Fruit fly (Drosophila melanogaster) whole organism, embryonic: ENCODE measurements around the gene CG43156.

Experiments used
- BEAF-32 ChIP-seq: fragments of 200-800 bp; sonication (Bioruptor generic); optimal IDR thresholded peaks from 3 replicates; lab custom pipeline; 2017; ENCODE audit warnings: missing biosample characterization, missing genetic modification characterization, mild to moderate bottlenecking, moderate library complexity, missing genetic modification reagents
- Blimp-1 ChIP-seq: fragments of 200-800 bp; sonication (Bioruptor generic); optimal IDR thresholded peaks from 3 replicates; lab custom pipeline; 2018; ENCODE audit warnings: missing biosample characterization, missing genetic modification characterization, mild to moderate bottlenecking, moderate library complexity, missing genetic modification reagents
- CG10543 ChIP-seq: fragments of 200-800 bp; sonication (Bioruptor generic); optimal IDR thresholded peaks from 3 replicates; lab custom pipeline; 2017; ENCODE audit warnings: missing biosample characterization, mild to moderate bottlenecking, missing genetic modification characterization, moderate library complexity
- CG11504 ChIP-seq: fragments of 200-800 bp; sonication (Bioruptor generic); optimal IDR thresholded peaks from 3 replicates; lab custom pipeline; 2019; ENCODE audit warnings: missing biosample characterization, mild to moderate bottlenecking, missing genetic modification characterization, moderate library complexity
- CG13424 ChIP-seq: fragments of 200-800 bp; sonication (Bioruptor generic); optimal IDR thresholded peaks from 2 replicates; lab custom pipeline; 2019; ENCODE audit warnings: missing biosample characterization, mild to moderate bottlenecking, missing genetic modification characterization, moderate library complexity
- CG13775 ChIP-seq: fragments of 200-800 bp; sonication (Bioruptor generic); optimal IDR thresholded peaks from 3 replicates; lab custom pipeline; 2017; ENCODE audit warnings: missing biosample characterization, mild to moderate bottlenecking, missing genetic modification characterization
- CG2116 ChIP-seq: fragments of 200-800 bp; sonication (Bioruptor generic); optimal IDR thresholded peaks from 3 replicates; lab custom pipeline; 2018; ENCODE audit warnings: missing biosample characterization, mild to moderate bottlenecking, missing genetic modification characterization
- CG2129 ChIP-seq: fragments of 200-800 bp; sonication (Bioruptor generic); IDR thresholded peaks from 2 replicates; pipeline ENCODE4 v1.3.6; 2022; ENCODE audit warnings: missing biosample characterization, missing genetic modification characterization; ENCODE audit not compliant: partially characterized antibody
- CG2199 ChIP-seq: fragments of 200-800 bp; sonication (Bioruptor generic); IDR thresholded peaks from 3 replicates; pipeline ENCODE4 v1.3.6; 2022; ENCODE audit warnings: missing biosample characterization, missing genetic modification characterization
- CG2712 ChIP-seq: fragments of 200-800 bp; optimal IDR thresholded peaks from 3 replicates; lab custom pipeline; 2019; ENCODE audit warnings: missing biosample characterization, mild to moderate bottlenecking, missing genetic modification characterization, moderate library complexity
- CG30020 ChIP-seq: fragments of 200-800 bp; optimal IDR thresholded peaks from 2 replicates; lab custom pipeline; 2019; ENCODE audit warnings: missing biosample characterization, mild to moderate bottlenecking, missing genetic modification characterization, moderate library complexity
- CG34376 ChIP-seq: fragments of 200-800 bp; sonication (Bioruptor generic); optimal IDR thresholded peaks from 2 replicates; lab custom pipeline; 2018; ENCODE audit warnings: missing biosample characterization, mild to moderate bottlenecking, missing genetic modification characterization
- CG8359 ChIP-seq: fragments of 200-800 bp; sonication (Bioruptor generic); optimal IDR thresholded peaks from 2 replicates; lab custom pipeline; 2017; ENCODE audit warnings: missing biosample characterization, mild to moderate bottlenecking, missing genetic modification characterization, borderline replicate concordance
- CHES-1-like ChIP-seq: fragments of 200-800 bp; sonication (Bioruptor generic); optimal IDR thresholded peaks from 2 replicates; lab custom pipeline; 2016; ENCODE audit warnings: missing biosample characterization, missing genetic modification characterization
- Dad ChIP-seq: fragments of 200-800 bp; sonication (Bioruptor generic); optimal IDR thresholded peaks from 3 replicates; lab custom pipeline; 2016; ENCODE audit warnings: missing biosample characterization, missing genetic modification characterization
- Doc3 ChIP-seq: fragments of 200-800 bp; sonication (Bioruptor generic); IDR thresholded peaks from 3 replicates; pipeline ENCODE4 v1.3.6; 2022; ENCODE audit warnings: missing biosample characterization, missing genetic modification characterization; ENCODE audit not compliant: partially characterized antibody
- Dref ChIP-seq: fragments of 200-800 bp; sonication (Bioruptor generic); IDR thresholded peaks from 2 replicates; pipeline ENCODE4 v1.3.6; 2022; ENCODE audit warnings: missing biosample characterization, missing genetic modification characterization
- E2f2 ChIP-seq: fragments of 200-800 bp; sonication (Bioruptor generic); IDR thresholded peaks from 2 replicates; pipeline ENCODE4 v1.3.6; 2022; ENCODE audit warnings: missing biosample characterization, missing genetic modification characterization
- Eip74EF ChIP-seq, 2 experiments: fragments of 200-800 bp in 1 of 2; fragments of >200 bp in 1 of 2; sonication (Bioruptor generic) in 1 of 2; optimal IDR thresholded peaks; 2 replicates each; lab custom pipeline; 2017 to 2019; ENCODE audit warnings: missing biosample characterization in 2 of 2, missing genetic modification characterization in 2 of 2, mild to moderate bottlenecking in 1 of 2, moderate library complexity in 1 of 2
- HLHmδ ChIP-seq: fragments of 200-800 bp; sonication (Bioruptor generic); optimal IDR thresholded peaks from 2 replicates; lab custom pipeline; 2018; ENCODE audit warnings: missing biosample characterization, mild to moderate bottlenecking, missing genetic modification characterization, moderate library complexity
- Jarid2 ChIP-seq: fragments of 200-800 bp; sonication (Bioruptor generic); optimal IDR thresholded peaks from 3 replicates; lab custom pipeline; 2017; ENCODE audit warnings: mild to moderate bottlenecking, missing biosample characterization, missing genetic modification reagents, missing genetic modification characterization
- Med ChIP-seq: fragments of 200-800 bp; sonication (Bioruptor generic); peaks from one replicate; lab custom pipeline; 2016; ENCODE audit warnings: missing biosample characterization, missing genetic modification characterization, mild to moderate bottlenecking, inconsistent platforms, moderate library complexity
- Meics ChIP-seq: fragments of 200-800 bp; sonication (Bioruptor generic); optimal IDR thresholded peaks from 2 replicates; lab custom pipeline; 2017; ENCODE audit warnings: missing biosample characterization, mild to moderate bottlenecking, missing genetic modification characterization
- NK7.1 ChIP-seq: fragments of 200-800 bp; sonication (Bioruptor generic); optimal IDR thresholded peaks from 3 replicates; lab custom pipeline; 2016; ENCODE audit warnings: missing biosample characterization, missing genetic modification characterization
- Ptx1 ChIP-seq: fragments of 200-800 bp; sonication (Bioruptor generic); IDR thresholded peaks from 2 replicates; pipeline ENCODE4 v1.3.6; 2022; ENCODE audit warnings: missing biosample characterization, missing genetic modification characterization
- Six4 ChIP-seq: fragments of 200-800 bp; sonication (Bioruptor generic); optimal IDR thresholded peaks from 2 replicates; lab custom pipeline; 2016; ENCODE audit warnings: missing biosample characterization, missing genetic modification characterization
- Sry-δ ChIP-seq: fragments of 200-800 bp; sonication (Bioruptor generic); optimal IDR thresholded peaks from 2 replicates; lab custom pipeline; 2016; ENCODE audit warnings: missing biosample characterization, missing genetic modification characterization
- YL-1 ChIP-seq: fragments of 200-800 bp; sonication (Bioruptor generic); optimal IDR thresholded peaks from 3 replicates; lab custom pipeline; 2017; ENCODE audit warnings: missing biosample characterization, mild to moderate bottlenecking, missing genetic modification characterization
- ac ChIP-seq: fragments of 200-800 bp; sonication (Bioruptor generic); optimal IDR thresholded peaks from 3 replicates; lab custom pipeline; 2017; ENCODE audit warnings: missing biosample characterization, mild to moderate bottlenecking, missing genetic modification characterization
- ase ChIP-seq: fragments of 200-800 bp; sonication (Bioruptor generic); IDR thresholded peaks from 3 replicates; pipeline ENCODE4 v1.3.6; 2022; ENCODE audit warnings: missing biosample characterization, missing genetic modification characterization
- ash1 ChIP-seq: fragments of 200-800 bp; sonication (Bioruptor generic); optimal IDR thresholded peaks from 2 replicates; lab custom pipeline; 2018; ENCODE audit warnings: missing biosample characterization, mild to moderate bottlenecking, missing genetic modification characterization
- dmrt99B ChIP-seq: fragments of 200-800 bp; sonication (Bioruptor generic); optimal IDR thresholded peaks from 2 replicates; lab custom pipeline; 2018; ENCODE audit warnings: missing biosample characterization, mild to moderate bottlenecking, missing genetic modification characterization, moderate library complexity
- en ChIP-seq: fragments of 200-800 bp; sonication (Bioruptor generic); optimal IDR thresholded peaks from 2 replicates; lab custom pipeline; 2016; ENCODE audit warnings: missing biosample characterization, missing genetic modification characterization
- gfzf ChIP-seq: fragments of 200-800 bp; sonication (Bioruptor generic); optimal IDR thresholded peaks from 2 replicates; lab custom pipeline; 2016; ENCODE audit warnings: missing biosample characterization, mild to moderate bottlenecking, missing genetic modification characterization, moderate library complexity
- grn ChIP-seq: fragments of 200-800 bp; sonication (Bioruptor generic); optimal IDR thresholded peaks from 3 replicates; lab custom pipeline; 2017; ENCODE audit warnings: missing biosample characterization, missing genetic modification characterization
- jigr1 ChIP-seq: fragments of 200-800 bp; sonication (Bioruptor generic); IDR thresholded peaks from 3 replicates; pipeline ENCODE4 v1.3.6; 2022; ENCODE audit warnings: missing biosample characterization, missing genetic modification characterization
- kni ChIP-seq: fragments of 200-800 bp; sonication (Bioruptor generic); optimal IDR thresholded peaks from 3 replicates; lab custom pipeline; 2017; ENCODE audit warnings: mild to moderate bottlenecking, missing biosample characterization, missing genetic modification reagents, missing genetic modification characterization
- odd ChIP-seq: fragments of 200-800 bp; sonication (Bioruptor generic); optimal IDR thresholded peaks from 2 replicates; lab custom pipeline; 2017; ENCODE audit warnings: missing biosample characterization, mild to moderate bottlenecking, missing genetic modification characterization
- onecut ChIP-seq: fragments of 200-800 bp; sonication (Bioruptor generic); IDR thresholded peaks from 2 replicates; pipeline ENCODE4 v1.3.6; 2022; ENCODE audit warnings: missing biosample characterization, missing genetic modification characterization
- pzg ChIP-seq: fragments of 200-800 bp; sonication (Bioruptor generic); optimal IDR thresholded peaks from 3 replicates; lab custom pipeline; 2018; ENCODE audit warnings: missing biosample characterization, mild to moderate bottlenecking, missing genetic modification characterization, moderate library complexity
- row ChIP-seq: fragments of 200-800 bp; sonication (Bioruptor generic); IDR thresholded peaks from 3 replicates; pipeline ENCODE4 v1.3.6; 2022; ENCODE audit warnings: missing biosample characterization, missing genetic modification characterization
- sqz ChIP-seq: fragments of 200-800 bp; sonication (Bioruptor generic); optimal IDR thresholded peaks from 3 replicates; lab custom pipeline; 2018; ENCODE audit warnings: missing biosample characterization, mild to moderate bottlenecking, missing genetic modification characterization
- sug ChIP-seq: fragments of 200-800 bp; optimal IDR thresholded peaks from 2 replicates; lab custom pipeline; 2019; ENCODE audit warnings: missing biosample characterization, mild to moderate bottlenecking, missing genetic modification characterization, moderate library complexity
- tio ChIP-seq: fragments of 200-800 bp; sonication (Bioruptor generic); optimal IDR thresholded peaks from 2 replicates; lab custom pipeline; 2017; ENCODE audit warnings: missing biosample characterization, missing genetic modification characterization, inconsistent platforms
- ttk ChIP-seq: fragments of 200-800 bp; sonication (Bioruptor generic); IDR thresholded peaks from 2 replicates; pipeline ENCODE4 v2.1.2; 2022; ENCODE audit warnings: missing biosample characterization, missing genetic modification characterization
- vnd ChIP-seq: fragments of 200-800 bp; sonication (Bioruptor generic); IDR thresholded peaks from 3 replicates; pipeline ENCODE4 v1.3.6; 2022; ENCODE audit warnings: missing biosample characterization, missing genetic modification characterization; ENCODE audit not compliant: partially characterized antibody
- vvl ChIP-seq: fragments of 200-800 bp; sonication (Bioruptor generic); IDR thresholded peaks from 2 replicates; pipeline ENCODE4 v1.3.6; 2022; ENCODE audit warnings: missing biosample characterization, missing genetic modification characterization
- zen ChIP-seq: fragments of 200-800 bp; sonication (Bioruptor generic); optimal IDR thresholded peaks from 3 replicates; lab custom pipeline; 2018; ENCODE audit warnings: missing biosample characterization, mild to moderate bottlenecking, missing genetic modification characterization, moderate library complexity

CG43156 gene

dm6 chrX:11873116-11873515, 33.6 kb downstream of the CG43156 start, which contains the start of gene CG15739:
Gene CG15739, plus strand, starts transcription at chrX:11873319.
- peak; percentile 89 for TF ChIP-seq CG34376 (GFP tag; lab: Kevin White, UChicago)
- peak; percentile 49 for TF ChIP-seq Blimp-1
- no peak for TF ChIP-seq jigr1 (GFP tag; lab: Robert Waterston, UW)
- TF ChIP-seq Med, result peak; percentile 74
- TF ChIP-seq CG11504 (tag; lab: Kevin White, UChicago), result no peak
- TF ChIP-seq CG2116 (GFP tag; lab: Kevin White, UChicago), result no peak
- 0 out of 2 replicates have a peak, but pooled peaks have one; percentile 7 for TF ChIP-seq Dref
- peak; percentile 73 for TF ChIP-seq grn (GFP tag; lab: Kevin White, UChicago)
- no peak for TF ChIP-seq Meics (GFP tag; lab: Kevin White, UChicago)
- peak; percentile 75 for TF ChIP-seq sug (tag; lab: Kevin White, UChicago)
- TF ChIP-seq Eip74EF (GFP tag; optimal IDR thresholded peaks at IDR 0.05; lab: Kevin White, UChicago), result peak in 1 of 2 experiments; percentile 62
- TF ChIP-seq CHES-1-like (GFP tag; lab: Kevin White, UChicago), result no peak
- no peak for TF ChIP-seq dmrt99B
- TF ChIP-seq, all 482 proteins: peak for 7

dm6 chrX:11872517-11872916, 34.2 kb downstream of the CG43156 start, which contains the start of gene BORCS5:
Gene BORCS5, minus strand, starts transcription at chrX:11872779.
- TF ChIP-seq ase (GFP tag; lab: Robert Waterston, UW) (no peak), CG2712 (tag; lab: Kevin White, UChicago) (no peak), HLHmδ (GFP tag; lab: Kevin White, UChicago) (no peak), Sry-δ (peak; percentile 43), Ptx1 (0 out of 2 replicates have a peak, but pooled peaks have one; percentile 13), Doc3 (GFP tag; lab: Robert Waterston, UW) (no peak), YL-1 (peak; percentile 19), en (no peak), kni (GFP tag; lab: Kevin White, UChicago) (no peak), pzg (GFP tag; lab: Kevin White, UChicago) (peak; percentile 47), gfzf (GFP tag; lab: Kevin White, UChicago) (peak; percentile 77), tio (GFP tag; lab: Kevin White, UChicago) (no peak), onecut (GFP tag; lab: Robert Waterston, UW) (peak; percentile 70), CG2199 (no peak), CG10543 (GFP tag; lab: Kevin White, UChicago) (no peak), CG8359 (no peak), Six4 (no peak), BEAF-32 (GFP tag; lab: Kevin White, UChicago) (peak; percentile 33), CG2129 (GFP tag; lab: Robert Waterston, UW) (no peak), CG13775 (GFP tag; lab: Kevin White, UChicago) (no peak), ash1 (GFP tag; lab: Kevin White, UChicago) (no peak), E2f2 (GFP tag; lab: Robert Waterston, UW) (0 out of 2 replicates have a peak, but pooled peaks have one; percentile 18), ac (GFP tag; lab: Kevin White, UChicago) (no peak), sqz (GFP tag; lab: Kevin White, UChicago) (no peak), Dad (GFP tag; lab: Kevin White, UChicago) (no peak), row (peak; percentile 72), Med (peak; percentile 51), CG30020 (peak; percentile 78), NK7.1 (GFP tag; lab: Kevin White, UChicago) (no peak), vvl (GFP tag; lab: Robert Waterston, UW) (no peak), CG13424 (tag; lab: Kevin White, UChicago) (no peak), Jarid2 (GFP tag; lab: Kevin White, UChicago) (no peak), vnd (GFP tag; lab: Robert Waterston, UW) (no peak), CG2116 (GFP tag; lab: Kevin White, UChicago) (no peak), odd (GFP tag; lab: Kevin White, UChicago) (no peak), ttk (no peak), zen (tag; lab: Kevin White, UChicago) (no peak)
